Worm (Caenorhabditis elegans) whole organism, L4 larva: ENCODE measurements around the gene R04B3.3.

Experiments used
- F44E2.7 ChIP-seq: fragments of 200-800 bp; sonication (Bioruptor generic); IDR thresholded peaks from 2 replicates; pipeline ENCODE4 v2.1.2; 2022; ENCODE audit warnings: missing genetic modification characterization, missing compliant biosample characterization
- R02D3.7 ChIP-seq: fragments of 150-350 bp; sonication (generic microtip); optimal IDR thresholded peaks from 3 replicates; lab custom pipeline; 2014; ENCODE audit warnings: missing biosample characterization, missing genetic modification characterization
- ceh-20 ChIP-seq: fragments of 200-800 bp; sonication (Bioruptor generic); IDR thresholded peaks from 2 replicates; pipeline ENCODE4 v1.3.6; 2022; ENCODE audit warnings: missing genetic modification reagents, missing genetic modification characterization, missing compliant biosample characterization
- ceh-28 ChIP-seq: fragments of 150-350 bp; optimal IDR thresholded peaks from 2 replicates; lab custom pipeline; 2014; ENCODE audit warnings: missing biosample characterization, missing genetic modification reagents, missing genetic modification characterization
- lin-15B ChIP-seq: fragments of 150-350 bp; sonication (generic microtip); optimal IDR thresholded peaks from 3 replicates; lab custom pipeline; 2014; ENCODE audit warnings: missing biosample characterization, missing genetic modification characterization
- mdl-1 ChIP-seq, 2 experiments: fragments of 150-350 bp in 1 of 2; sonication (generic microtip) in 1 of 2; optimal IDR thresholded peaks; 2 replicates each; lab custom pipeline; 2014 to 2017; ENCODE audit warnings: missing biosample characterization in 2 of 2, missing genetic modification characterization in 2 of 2
- nhr-237 ChIP-seq: sonication (generic microtip); optimal IDR thresholded peaks from 2 replicates; lab custom pipeline; 2017; ENCODE audit warnings: missing biosample characterization, missing genetic modification characterization
- skn-1 ChIP-seq: fragments of 150-350 bp; optimal IDR thresholded peaks from 2 replicates; lab custom pipeline; 2014; ENCODE audit warnings: missing biosample characterization, missing genetic modification characterization
- snpc-4 ChIP-seq: fragments of 150-350 bp; optimal IDR thresholded peaks from 2 replicates; lab custom pipeline; 2014; ENCODE audit warnings: missing biosample characterization, missing genetic modification characterization
- spr-1 ChIP-seq: sonication (generic microtip); optimal IDR thresholded peaks from 2 replicates; lab custom pipeline; 2016; ENCODE audit warnings: mild to moderate bottlenecking, missing genetic modification characterization, missing compliant biosample characterization
- unc-39 ChIP-seq: sonication (generic microtip); optimal IDR thresholded peaks from 2 replicates; lab custom pipeline; 2017; ENCODE audit warnings: missing biosample characterization, missing genetic modification characterization
- unc-62 ChIP-seq, 3 experiments: fragments of 150-350 bp in 1 of 3; sonication (generic microtip); optimal IDR thresholded peaks in 2 of 3; peaks in 1 of 3; 1 replicate in 1 of 3; 2 replicates in 2 of 3; lab custom pipeline; 2014 to 2017; ENCODE audit warnings: missing biosample characterization in 3 of 3, missing genetic modification characterization in 3 of 3, missing genetic modification reagents in 3 of 3, missing genotype in 1 of 3
- ztf-11 ChIP-seq: fragments of 150-350 bp; optimal IDR thresholded peaks from 2 replicates; lab custom pipeline; 2014; ENCODE audit warnings: missing biosample characterization, missing genetic modification characterization

- TF ChIP-seq nhr-237 (tag; lab: Kevin White, UChicago) (no peak), ztf-11 (no peak), spr-1 (no peak), F44E2.7 (no peak), unc-62 (GFP tag; optimal IDR thresholded peaks at IDR 0.05 in 1 of 2; lab: Kevin White, UChicago) (no peak), unc-62 (tag; optimal IDR thresholded peaks at IDR 0.05; lab: Kevin White, UChicago) (no peak), unc-39 (tag; lab: Kevin White, UChicago) (no peak), mdl-1 (tag; optimal IDR thresholded peaks at IDR 0.05; lab: Kevin White, UChicago) (no peak), ceh-20 (no peak), R02D3.7 (tag; lab: Kevin White, UChicago) (no peak), lin-15B (no peak), snpc-4 (no peak), ceh-28 (no peak), skn-1 (tag; lab: Kevin White, UChicago) (no peak)
Measured at ce11 chrX:2443304-2443703, 32.5 kb downstream of the R04B3.3 start, which contains the start of gene T07D1.3.
